Worm (Caenorhabditis elegans): ENCODE data around the gene ora-1.

- TF ChIP-seq snpc-4 (tag; optimal IDR thresholded peaks at IDR 0.05) (no peak), unc-62 (GFP tag; optimal IDR thresholded peaks at IDR 0.05) (no peak), nhr-25 (tag; optimal IDR thresholded peaks at IDR 0.05) (no peak), mdl-1 (tag; optimal IDR thresholded peaks at IDR 0.05) (no peak), pha-4 (tag; optimal IDR thresholded peaks at IDR 0.05) (no peak), ceh-28 (tag; optimal IDR thresholded peaks at IDR 0.05) (no peak), daf-12 (tag; optimal IDR thresholded peaks at IDR 0.05) (no peak), ZK546.5 (tag; optimal IDR thresholded peaks at IDR 0.05) (no peak), nhr-12 (tag; optimal IDR thresholded peaks at IDR 0.05) (no peak), ceh-9 (tag; optimal IDR thresholded peaks at IDR 0.05) (no peak), ztf-4 (tag; optimal IDR thresholded peaks at IDR 0.05) (no peak), elt-3 (tag; optimal IDR thresholded peaks at IDR 0.05) (no peak)
Measured at ce11 chrIV:8013849-8014248, 36.2 kb downstream of the ora-1 start, which contains the start of gene C26B2.8.
